Worm (Caenorhabditis elegans) whole organism, L1 larva: ENCODE data around the gene srd-65.

Source experiments
- ceh-82 ChIP-seq, 3 experiments: fragments of 150-350 bp in 1 of 3; sonication (generic microtip) in 2 of 3; optimal IDR thresholded peaks; 2 replicates each; lab custom pipeline; 2014 to 2017; ENCODE audit warnings: missing biosample characterization in 3 of 3, missing genetic modification characterization in 3 of 3
- egl-27 ChIP-seq, 2 experiments: fragments of 150-350 bp in 1 of 2; sonication (generic microtip); optimal IDR thresholded peaks; 3 replicates each; lab custom pipeline; 2017 to 2018; ENCODE audit warnings: missing biosample characterization in 2 of 2, missing genetic modification characterization in 2 of 2, missing genetic modification reagents in 2 of 2
- elt-2 ChIP-seq: sonication (generic microtip); optimal IDR thresholded peaks from 2 replicates; lab custom pipeline; 2016; ENCODE audit warnings: missing genetic modification characterization, mild to moderate bottlenecking, inconsistent platforms, missing compliant biosample characterization, missing genetic modification reagents
- elt-3 ChIP-seq, 6 experiments: fragments of 150-350 bp in 1 of 6; sonication (generic microtip); optimal IDR thresholded peaks; 2 replicates each; lab custom pipeline; 2017 to 2018; ENCODE audit warnings: missing biosample characterization in 6 of 6, missing genetic modification characterization in 6 of 6, inconsistent platforms in 1 of 6
- lin-15B ChIP-seq: fragments of 150-350 bp; sonication (generic microtip); optimal IDR thresholded peaks from 3 replicates; lab custom pipeline; 2014; ENCODE audit warnings: missing biosample characterization, missing genetic modification characterization
- lin-35 ChIP-seq, 2 experiments: fragments of 150-350 bp; optimal IDR thresholded peaks; 2 replicates each; lab custom pipeline; 2014; ENCODE audit warnings: missing biosample characterization in 2 of 2, missing genetic modification characterization in 2 of 2, missing genetic modification reagents in 2 of 2
- nhr-28 ChIP-seq: fragments of 150-350 bp; optimal IDR thresholded peaks from 2 replicates; lab custom pipeline; 2014; ENCODE audit warnings: missing biosample characterization, missing genetic modification characterization
- pax-3 ChIP-seq: fragments of 200-800 bp; sonication (Bioruptor generic); optimal IDR thresholded peaks from 2 replicates; lab custom pipeline; 2018; ENCODE audit warnings: mild to moderate bottlenecking, missing genetic modification characterization, moderate library complexity, missing compliant biosample characterization
- snpc-4 ChIP-seq: fragments of 150-350 bp; optimal IDR thresholded peaks from 2 replicates; lab custom pipeline; 2014; ENCODE audit warnings: missing biosample characterization, missing genetic modification characterization
- unc-130 ChIP-seq: fragments of 150-350 bp; optimal IDR thresholded peaks from 2 replicates; lab custom pipeline; 2017; ENCODE audit warnings: missing biosample characterization, missing genetic modification characterization, inconsistent platforms
- ztf-11 ChIP-seq, 2 experiments: sonication (generic microtip); optimal IDR thresholded peaks; 2 replicates each; lab custom pipeline; 2016 to 2017; ENCODE audit warnings: missing genetic modification characterization in 2 of 2, missing biosample characterization in 1 of 2, missing compliant biosample characterization in 1 of 2

ce11 chrIII:2207864-2208263, 16.0 kb downstream of the srd-65 start, which contains the start of gene C39B5.5:
- no peak for TF ChIP-seq pax-3 (tag; lab: Kevin White, UChicago)
- TF ChIP-seq egl-27 (tag; optimal IDR thresholded peaks at IDR 0.05; lab: Kevin White, UChicago): no peak
- no peak for TF ChIP-seq ztf-11 (tag; optimal IDR thresholded peaks at IDR 0.05; lab: Kevin White, UChicago)
- no peak for TF ChIP-seq ceh-82 (tag; optimal IDR thresholded peaks at IDR 0.05; lab: Kevin White, UChicago)
- no peak for TF ChIP-seq snpc-4
- TF ChIP-seq lin-35 (GFP tag; optimal IDR thresholded peaks at IDR 0.05; lab: Kevin White, UChicago): no peak
- no peak for TF ChIP-seq unc-130 (tag; lab: Kevin White, UChicago)
- TF ChIP-seq elt-3 (tag; optimal IDR thresholded peaks at IDR 0.05; lab: Kevin White, UChicago): no peak
- TF ChIP-seq lin-15B (tag; lab: Kevin White, UChicago): no peak
- no peak for TF ChIP-seq elt-2 (tag; lab: Kevin White, UChicago)
- TF ChIP-seq nhr-28 (tag; lab: Kevin White, UChicago): no peak
